Worm (Caenorhabditis elegans) whole organism, L4 larva: ENCODE data around the gene inx-9.
A peak's percentile ranks its signal among the peaks of the same experiment; 100 is the strongest.

Experiments
- F10B5.3 ChIP-seq: sonication (generic microtip); optimal IDR thresholded peaks from 2 replicates; lab custom pipeline; 2016; ENCODE audit warnings: mild to moderate bottlenecking, missing genetic modification characterization, missing compliant biosample characterization
- F37D6.2 ChIP-seq: sonication (generic microtip); optimal IDR thresholded peaks from 2 replicates; lab custom pipeline; 2016; ENCODE audit warnings: mild to moderate bottlenecking, missing genetic modification characterization, missing compliant biosample characterization
- T20F7.1 ChIP-seq: fragments of 200-800 bp; sonication (Bioruptor generic); optimal IDR thresholded peaks from 2 replicates; lab custom pipeline; 2018; ENCODE audit warnings: mild to moderate bottlenecking, missing genetic modification characterization, missing compliant biosample characterization
- ZK546.5 ChIP-seq, 2 experiments: sonication (generic microtip); optimal IDR thresholded peaks; 2 replicates each; lab custom pipeline; 2017; ENCODE audit warnings: missing biosample characterization in 2 of 2, missing genetic modification characterization in 2 of 2
- aha-1 ChIP-seq: fragments of 150-350 bp; peaks from one replicate; lab custom pipeline; 2014; ENCODE audit warnings: missing biosample characterization, missing genetic modification characterization
- aly-2 ChIP-seq: sonication (generic microtip); optimal IDR thresholded peaks from 2 replicates; lab custom pipeline; 2018; ENCODE audit warnings: missing biosample characterization, missing genetic modification characterization
- arid-1 ChIP-seq: fragments of 200-800 bp; sonication (Bioruptor generic); conservative IDR thresholded peaks from 2 replicates; pipeline ENCODE4 v1.3.6; 2022; ENCODE audit warnings: missing genetic modification reagents, missing genetic modification characterization, missing compliant biosample characterization
- attf-4 ChIP-seq: sonication (generic microtip); optimal IDR thresholded peaks from 3 replicates; lab custom pipeline; 2017; ENCODE audit warnings: missing biosample characterization, missing genetic modification characterization
- daf-19 ChIP-seq: fragments of 200-800 bp; sonication (Bioruptor generic); conservative IDR thresholded peaks from 2 replicates; pipeline ENCODE4 v1.3.6; 2022; ENCODE audit warnings: missing genetic modification characterization, missing compliant biosample characterization
- duxl-1 ChIP-seq: sonication (generic microtip); optimal IDR thresholded peaks from 2 replicates; lab custom pipeline; 2016; ENCODE audit warnings: mild to moderate bottlenecking, missing genetic modification characterization, moderate library complexity, missing compliant biosample characterization; ENCODE audit not compliant: poor library complexity
- fos-1 ChIP-seq: fragments of 150-350 bp; optimal IDR thresholded peaks from 2 replicates; lab custom pipeline; 2014; ENCODE audit warnings: missing biosample characterization, missing genetic modification characterization
- gei-8 ChIP-seq: fragments of 200-800 bp; sonication (Bioruptor generic); optimal IDR thresholded peaks from 2 replicates; lab custom pipeline; 2018; ENCODE audit warnings: mild to moderate bottlenecking, missing genetic modification characterization, missing compliant biosample characterization
- hlh-30 ChIP-seq: sonication (generic microtip); optimal IDR thresholded peaks from 2 replicates; lab custom pipeline; 2017; ENCODE audit warnings: antibody characterized with exemption, mild to moderate bottlenecking, missing genetic modification characterization, missing compliant biosample characterization; ENCODE audit not compliant: insufficient read depth
- lim-7 ChIP-seq: fragments of 200-800 bp; sonication (Bioruptor generic); IDR thresholded peaks from 2 replicates; pipeline ENCODE4 v1.3.6; 2022; ENCODE audit warnings: missing genetic modification characterization, missing compliant biosample characterization
- lin-15B ChIP-seq: fragments of 150-350 bp; sonication (generic microtip); optimal IDR thresholded peaks from 3 replicates; lab custom pipeline; 2014; ENCODE audit warnings: missing biosample characterization, missing genetic modification characterization
- lin-39 ChIP-seq: fragments of 150-350 bp; optimal IDR thresholded peaks from 2 replicates; lab custom pipeline; 2014; ENCODE audit warnings: missing biosample characterization, missing genetic modification reagents, missing genetic modification characterization
- lsy-2 ChIP-seq, 2 experiments: fragments of 150-350 bp in 1 of 2; sonication (generic microtip) in 1 of 2; optimal IDR thresholded peaks; 2 replicates each; lab custom pipeline; 2014 to 2017; ENCODE audit warnings: missing biosample characterization in 2 of 2, missing genetic modification characterization in 2 of 2
- madf-5 ChIP-seq, 2 experiments: fragments of 200-800 bp; sonication (Bioruptor generic); IDR thresholded peaks; 2 replicates each; pipeline ENCODE4 v1.3.6; 2022; ENCODE audit warnings: missing compliant biosample characterization in 2 of 2, missing genetic modification characterization in 2 of 2
- mdl-1 ChIP-seq, 2 experiments: fragments of 150-350 bp in 1 of 2; sonication (generic microtip) in 1 of 2; optimal IDR thresholded peaks; 2 replicates each; lab custom pipeline; 2014 to 2017; ENCODE audit warnings: missing biosample characterization in 2 of 2, missing genetic modification characterization in 2 of 2
- mes-2 ChIP-seq: sonication (generic microtip); optimal IDR thresholded peaks from 2 replicates; lab custom pipeline; 2016; ENCODE audit warnings: missing genotype, mild to moderate bottlenecking, missing genetic modification characterization, missing compliant biosample characterization; ENCODE audit not compliant: poor library complexity, severe bottlenecking
- mxl-2 ChIP-seq: fragments of 200-800 bp; sonication (Bioruptor generic); conservative IDR thresholded peaks from 2 replicates; pipeline ENCODE4 v1.3.6; 2022; ENCODE audit warnings: missing genetic modification reagents, missing genetic modification characterization, missing compliant biosample characterization
- mxl-3 ChIP-seq: fragments of 200-800 bp; sonication (Bioruptor generic); optimal IDR thresholded peaks from 2 replicates; lab custom pipeline; 2018; ENCODE audit warnings: mild to moderate bottlenecking, missing genetic modification characterization, missing compliant biosample characterization
- nhr-102 ChIP-seq: sonication (generic microtip); optimal IDR thresholded peaks from 2 replicates; lab custom pipeline; 2016; ENCODE audit warnings: mild to moderate bottlenecking, missing genetic modification characterization, moderate library complexity, missing compliant biosample characterization
- nhr-42 ChIP-seq: fragments of 200-800 bp; sonication (Bioruptor generic); IDR thresholded peaks from 2 replicates; pipeline ENCODE4 v1.3.6; 2022; ENCODE audit warnings: missing genetic modification characterization, missing compliant biosample characterization
- php-3 ChIP-seq: fragments of 200-800 bp; sonication (Bioruptor generic); IDR thresholded peaks from 2 replicates; pipeline ENCODE4 v1.3.6; 2022; ENCODE audit warnings: missing genetic modification reagents, missing genetic modification characterization, missing compliant biosample characterization
- rbr-2 ChIP-seq: sonication (generic microtip); optimal IDR thresholded peaks from 2 replicates; lab custom pipeline; 2016; ENCODE audit warnings: missing genotype, missing genetic modification characterization, missing compliant biosample characterization
- snpc-1.2 ChIP-seq: fragments of 200-800 bp; sonication (Bioruptor generic); IDR thresholded peaks from 2 replicates; pipeline ENCODE4 v1.3.6; 2022; ENCODE audit warnings: missing genetic modification reagents, missing genetic modification characterization, missing compliant biosample characterization
- unc-39 ChIP-seq: sonication (generic microtip); optimal IDR thresholded peaks from 2 replicates; lab custom pipeline; 2017; ENCODE audit warnings: missing biosample characterization, missing genetic modification characterization
- unc-62 ChIP-seq, 3 experiments: fragments of 150-350 bp in 1 of 3; sonication (generic microtip); optimal IDR thresholded peaks in 2 of 3; peaks in 1 of 3; 1 replicate in 1 of 3; 2 replicates in 2 of 3; lab custom pipeline; 2014 to 2017; ENCODE audit warnings: missing biosample characterization in 3 of 3, missing genetic modification characterization in 3 of 3, missing genetic modification reagents in 3 of 3, missing genotype in 1 of 3
- zfp-3 ChIP-seq: fragments of 200-800 bp; sonication (Bioruptor generic); conservative IDR thresholded peaks from 2 replicates; pipeline ENCODE4 v1.3.6; 2022; ENCODE audit warnings: missing genetic modification reagents, missing genetic modification characterization, missing compliant biosample characterization

The inx-9 gene

ce11 chrIV:11656144-11656780 is 19.9 kb upstream of the inx-9 start, which contains the start of gene ZK809.5:
ZK809.5 (plus strand) TSS chrIV:11656730.
- TF ChIP-seq lsy-2 (tag; optimal IDR thresholded peaks at IDR 0.05; lab: Kevin White, UChicago) = peak in 1 of 2 experiments; percentile 20
- TF ChIP-seq F37D6.2 (tag; lab: Kevin White, UChicago) = no peak
- TF ChIP-seq unc-39 (tag; lab: Kevin White, UChicago) = no peak
- no peak for TF ChIP-seq snpc-1.2 (GFP tag; lab: Robert Waterston, UW)
- no peak for TF ChIP-seq madf-5 (GFP tag; IDR thresholded peaks at IDR 0.05; lab: Robert Waterston, UW)
- TF ChIP-seq arid-1 = no peak
- peak; percentile 54 for TF ChIP-seq mes-2 (tag; lab: Kevin White, UChicago)
- TF ChIP-seq aha-1 = peak; percentile 46
- TF ChIP-seq ZK546.5 (tag; optimal IDR thresholded peaks at IDR 0.05; lab: Kevin White, UChicago) = no peak
- no peak for TF ChIP-seq php-3 (GFP tag; lab: Robert Waterston, UW)
- TF ChIP-seq, all 104 proteins: peak for 3

ce11 chrIV:11659794-11660312 is 16.3 kb upstream of the inx-9 start, which contains the start of gene ZK792.1:
ZK792.1 (plus strand) TSS chrIV:11659844.
- TF ChIP-seq madf-5 (GFP tag; IDR thresholded peaks at IDR 0.05; lab: Robert Waterston, UW) (no peak), aha-1 (peak; percentile 49)

DNA sequence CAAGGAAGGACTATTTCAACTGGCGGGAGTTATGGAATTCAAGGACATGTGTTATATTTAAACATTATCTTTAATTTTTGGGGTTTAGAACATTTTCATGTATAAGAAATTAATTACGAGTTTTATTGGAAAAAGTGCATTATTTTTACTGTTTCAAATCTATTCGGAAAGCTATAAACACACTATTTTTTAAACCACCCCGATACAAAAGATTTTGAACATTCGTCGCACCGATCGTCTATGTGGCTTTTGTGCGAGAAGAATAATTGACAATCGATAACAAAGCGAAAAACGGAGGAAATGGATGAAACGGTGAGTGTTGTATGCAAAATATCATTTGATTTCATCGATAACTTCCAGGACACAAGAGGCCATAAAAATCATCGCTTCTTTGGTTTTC is 11.1 kb upstream of the inx-9 start, which contains the start of gene ZK809.9:
Gene ZK809.9 (plus strand): TSS at position 301 of the 400 bp plus-strand sequence.
- TF ChIP-seq hlh-30 (tag; lab: Kevin White, UChicago) (no peak), duxl-1 (no peak)

DNA sequence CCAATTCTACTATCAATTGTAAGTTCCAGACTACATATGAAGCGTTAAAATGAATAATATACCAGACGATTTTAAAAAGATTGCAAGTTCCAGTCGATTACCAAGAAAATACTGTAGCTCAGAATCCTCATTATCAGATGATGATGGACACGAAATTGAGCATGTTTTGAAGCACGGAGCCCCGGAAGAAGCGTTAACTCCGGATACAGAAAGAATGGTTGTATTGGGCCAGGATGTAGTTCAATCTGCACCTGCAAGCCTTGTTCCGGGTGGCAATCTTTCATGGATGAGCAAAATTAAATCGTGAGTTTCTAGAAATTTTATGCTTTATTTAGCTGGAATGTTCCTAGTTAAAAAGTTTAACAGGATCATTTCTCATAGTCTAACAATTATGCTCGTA is 8.2 kb upstream of the inx-9 start, which contains the start of gene atg-4.2:
Gene atg-4.2 (plus strand): TSS at position 24 of the 400 bp plus-strand sequence.
- TF ChIP-seq unc-62 (GFP tag; optimal IDR thresholded peaks at IDR 0.05 in 1 of 2; lab: Kevin White, UChicago) (peak in 1 of 2 experiments; percentile 93), unc-62 (tag; optimal IDR thresholded peaks at IDR 0.05; lab: Kevin White, UChicago) (no peak), lim-7 (GFP tag; lab: Robert Waterston, UW) (no peak)
- TF ChIP-seq, all 104 proteins: peak for 1

ce11 chrIV:11673543-11673942 is 2.6 kb upstream of the inx-9 start, which contains the start of gene inx-8:
inx-8 (plus strand) TSS chrIV:11673843.
- TF ChIP-seq nhr-102 (tag; lab: Kevin White, UChicago) (no peak), gei-8 (no peak), daf-19 (no peak), zfp-3 (GFP tag; lab: Robert Waterston, UW) (no peak), lin-15B (no peak), fos-1 (tag; lab: Kevin White, UChicago) (no peak), mxl-3 (no peak), F37D6.2 (tag; lab: Kevin White, UChicago) (no peak), T20F7.1 (GFP tag; lab: Kevin White, UChicago) (no peak), lin-39 (tag; lab: Kevin White, UChicago) (no peak)
- TF ChIP-seq, all 104 proteins: peak for 0

DNA sequence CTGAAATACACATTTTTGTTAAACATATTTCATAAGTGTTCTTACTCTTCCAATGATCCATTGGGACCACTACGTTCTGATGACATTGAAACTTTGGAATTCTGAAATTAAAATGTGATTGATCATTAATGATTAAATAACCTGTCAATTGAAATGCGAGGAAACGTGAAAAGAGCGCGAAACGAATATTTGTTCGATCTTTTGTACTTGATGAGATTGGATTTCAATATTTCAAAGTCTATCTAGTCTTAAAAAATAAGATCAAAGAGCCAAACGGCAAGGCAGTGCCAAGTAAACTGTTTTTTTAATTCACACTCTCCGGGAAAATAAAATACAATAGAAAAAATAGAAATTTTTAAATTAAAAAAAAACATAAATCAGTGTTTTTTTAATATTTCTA is 5.8 kb downstream of the inx-9 start, which contains the start of gene ZK792.4:
Gene ZK792.4 (minus strand): TSS at position 101 of the 400 bp plus-strand sequence.
- no peak for TF ChIP-seq nhr-42 (GFP tag; lab: Robert Waterston, UW)
- TF ChIP-seq mdl-1 (tag; optimal IDR thresholded peaks at IDR 0.05; lab: Kevin White, UChicago) = no peak
- no peak for TF ChIP-seq mes-2 (tag; lab: Kevin White, UChicago)
- no peak for TF ChIP-seq F10B5.3
- TF ChIP-seq madf-5 (GFP tag; IDR thresholded peaks at IDR 0.05; lab: Robert Waterston, UW) = no peak
- TF ChIP-seq mxl-2 (GFP tag; lab: Robert Waterston, UW) = no peak
- TF ChIP-seq aly-2 (tag; lab: Kevin White, UChicago) = no peak
- no peak for TF ChIP-seq rbr-2 (tag; lab: Kevin White, UChicago)
- no peak for TF ChIP-seq attf-4 (tag; lab: Kevin White, UChicago)
